Fruit fly (Drosophila melanogaster) whole organism, embryonic: Measurements from ENCODE around the gene tral.
A peak's percentile ranks its signal among the peaks of the same experiment; 100 is the strongest.

Experiments
- Blimp-1 ChIP-seq: fragments of 200-800 bp; sonication (Bioruptor generic); optimal IDR thresholded peaks from 3 replicates; lab custom pipeline; 2018; ENCODE audit warnings: missing biosample characterization, missing genetic modification characterization, mild to moderate bottlenecking, moderate library complexity, missing genetic modification reagents
- CG10267 ChIP-seq: fragments of 200-800 bp; sonication (Bioruptor generic); optimal IDR thresholded peaks from 2 replicates; lab custom pipeline; 2018; ENCODE audit warnings: missing biosample characterization, mild to moderate bottlenecking, missing genetic modification characterization, moderate library complexity
- CG10366 ChIP-seq: fragments of 200-800 bp; sonication (Bioruptor generic); IDR thresholded peaks from 2 replicates; pipeline ENCODE4 v1.3.6; 2022; ENCODE audit warnings: missing biosample characterization, missing genetic modification characterization
- CG12299 ChIP-seq: fragments of 200-800 bp; sonication (Bioruptor generic); optimal IDR thresholded peaks from 2 replicates; lab custom pipeline; 2018; ENCODE audit warnings: missing biosample characterization, mild to moderate bottlenecking, missing genetic modification characterization
- CG17385 ChIP-seq: fragments of 200-800 bp; sonication (Bioruptor generic); optimal IDR thresholded peaks from 3 replicates; lab custom pipeline; 2018; ENCODE audit warnings: missing biosample characterization, mild to moderate bottlenecking, missing genetic modification characterization
- CG2202 ChIP-seq: fragments of 200-800 bp; sonication (Bioruptor generic); optimal IDR thresholded peaks from 2 replicates; lab custom pipeline; 2018; ENCODE audit warnings: missing biosample characterization, mild to moderate bottlenecking, missing genetic modification characterization
- CG4360 ChIP-seq: fragments of 200-800 bp; sonication (Bioruptor generic); IDR thresholded peaks from 2 replicates; pipeline ENCODE4 v1.3.6; 2022; ENCODE audit warnings: missing biosample characterization, missing genetic modification characterization
- CG4617 ChIP-seq: fragments of 200-800 bp; sonication (Bioruptor generic); optimal IDR thresholded peaks from 3 replicates; lab custom pipeline; 2016; ENCODE audit warnings: missing biosample characterization, missing genetic modification characterization, borderline replicate concordance
- CG6175 ChIP-seq: fragments of 200-800 bp; sonication (Bioruptor generic); IDR thresholded peaks from 3 replicates; pipeline ENCODE4 v1.3.6; 2022; ENCODE audit warnings: missing biosample characterization, missing genetic modification characterization
- CG9437 ChIP-seq: fragments of 200-800 bp; sonication (Bioruptor generic); optimal IDR thresholded peaks from 2 replicates; lab custom pipeline; 2018; ENCODE audit warnings: missing biosample characterization, mild to moderate bottlenecking, missing genetic modification characterization
- CG9797 ChIP-seq: fragments of 200-800 bp; sonication (Bioruptor generic); optimal IDR thresholded peaks from 3 replicates; lab custom pipeline; 2018; ENCODE audit warnings: missing biosample characterization, mild to moderate bottlenecking, missing genetic modification characterization
- Dfd ChIP-seq, 2 experiments: fragments of >200 bp; optimal IDR thresholded peaks; 2 replicates each; lab custom pipeline; 2017; ENCODE audit warnings: missing biosample characterization in 2 of 2, missing genetic modification characterization in 2 of 2
- Eip74EF ChIP-seq, 2 experiments: fragments of 200-800 bp in 1 of 2; fragments of >200 bp in 1 of 2; sonication (Bioruptor generic) in 1 of 2; optimal IDR thresholded peaks; 2 replicates each; lab custom pipeline; 2017 to 2019; ENCODE audit warnings: missing biosample characterization in 2 of 2, missing genetic modification characterization in 2 of 2, mild to moderate bottlenecking in 1 of 2, moderate library complexity in 1 of 2
- Fer1 ChIP-seq: fragments of 200-800 bp; sonication (Bioruptor generic); optimal IDR thresholded peaks from 2 replicates; lab custom pipeline; 2017; ENCODE audit warnings: missing biosample characterization, mild to moderate bottlenecking, missing genetic modification characterization
- HHEX ChIP-seq: fragments of 200-800 bp; sonication (Bioruptor generic); optimal IDR thresholded peaks from 3 replicates; lab custom pipeline; 2017; ENCODE audit warnings: missing biosample characterization, mild to moderate bottlenecking, missing genetic modification characterization, missing genetic modification reagents
- Hr3 ChIP-seq: fragments of 200-800 bp; sonication (Bioruptor generic); optimal IDR thresholded peaks from 3 replicates; lab custom pipeline; 2016; ENCODE audit warnings: missing biosample characterization, missing genetic modification characterization
- Mes4 ChIP-seq: fragments of 200-800 bp; sonication (Bioruptor generic); optimal IDR thresholded peaks from 2 replicates; lab custom pipeline; 2016; ENCODE audit warnings: missing biosample characterization, missing genetic modification characterization
- NfI ChIP-seq: fragments of 200-800 bp; sonication (Bioruptor generic); optimal IDR thresholded peaks from 3 replicates; lab custom pipeline; 2018; ENCODE audit warnings: missing biosample characterization, mild to moderate bottlenecking, missing genetic modification characterization, moderate library complexity
- Oli ChIP-seq: fragments of 200-800 bp; sonication (Bioruptor generic); optimal IDR thresholded peaks from 2 replicates; lab custom pipeline; 2018; ENCODE audit warnings: missing biosample characterization, mild to moderate bottlenecking, missing genetic modification characterization, moderate library complexity
- PHDP ChIP-seq: fragments of 200-800 bp; sonication (Bioruptor generic); optimal IDR thresholded peaks from 3 replicates; lab custom pipeline; 2018; ENCODE audit warnings: missing biosample characterization, mild to moderate bottlenecking, missing genetic modification characterization, moderate library complexity
- Sox102F ChIP-seq: fragments of 200-800 bp; sonication (Bioruptor generic); optimal IDR thresholded peaks from 2 replicates; lab custom pipeline; 2018; ENCODE audit warnings: missing biosample characterization, mild to moderate bottlenecking, missing genetic modification characterization, moderate library complexity
- Xbp1 ChIP-seq: fragments of 200-800 bp; sonication (Bioruptor generic); optimal IDR thresholded peaks from 3 replicates; lab custom pipeline; 2016; ENCODE audit warnings: missing biosample characterization, mild to moderate bottlenecking, missing genetic modification characterization
- amos ChIP-seq: fragments of 200-800 bp; sonication (Bioruptor generic); IDR thresholded peaks from 2 replicates; pipeline ENCODE4 v1.3.6; 2022; ENCODE audit warnings: missing biosample characterization, missing genetic modification characterization; ENCODE audit not compliant: partially characterized antibody
- az2 ChIP-seq: fragments of 200-800 bp; sonication (Bioruptor generic); optimal IDR thresholded peaks from 3 replicates; lab custom pipeline; 2016; ENCODE audit warnings: missing biosample characterization, missing genetic modification characterization
- chinmo ChIP-seq: fragments of 200-800 bp; sonication (Bioruptor generic); IDR thresholded peaks from 4 replicates; pipeline ENCODE4 v1.3.6; 2022; ENCODE audit warnings: missing biosample characterization, missing genetic modification characterization; ENCODE audit not compliant: partially characterized antibody
- ci ChIP-seq: fragments of 200-800 bp; sonication (Bioruptor generic); IDR thresholded peaks from 3 replicates; pipeline ENCODE4 v1.3.6; 2022; ENCODE audit warnings: missing biosample characterization, missing genetic modification characterization
- dm ChIP-seq: fragments of 200-800 bp; sonication (Bioruptor generic); optimal IDR thresholded peaks from 3 replicates; lab custom pipeline; 2016; ENCODE audit warnings: missing biosample characterization, missing genetic modification characterization
- dpn ChIP-seq, 2 experiments: fragments of 200-800 bp; sonication (Bioruptor generic); optimal IDR thresholded peaks; 3 replicates each; lab custom pipeline; 2016; ENCODE audit warnings: missing biosample characterization in 2 of 2, missing genetic modification characterization in 2 of 2
- esg ChIP-seq: fragments of 200-800 bp; sonication (Bioruptor generic); conservative IDR thresholded peaks from 2 replicates; pipeline ENCODE4 v1.3.6; 2022; ENCODE audit warnings: missing biosample characterization, missing genetic modification characterization
- fd96Cb ChIP-seq: fragments of 200-800 bp; sonication (Bioruptor generic); optimal IDR thresholded peaks from 2 replicates; lab custom pipeline; 2018; ENCODE audit warnings: missing biosample characterization, mild to moderate bottlenecking, missing genetic modification characterization, moderate library complexity
- ftz-f1 ChIP-seq: fragments of 200-800 bp; sonication (Bioruptor generic); optimal IDR thresholded peaks from 2 replicates; lab custom pipeline; 2016; ENCODE audit warnings: missing biosample characterization, missing genetic modification characterization
- inv ChIP-seq: fragments of 200-800 bp; sonication (Bioruptor generic); IDR thresholded peaks from 2 replicates; pipeline ENCODE4 v1.3.6; 2022; ENCODE audit warnings: missing biosample characterization, missing genetic modification characterization; ENCODE audit not compliant: partially characterized antibody
- jumu ChIP-seq: fragments of 200-800 bp; sonication (Bioruptor generic); optimal IDR thresholded peaks from 3 replicates; lab custom pipeline; 2016; ENCODE audit warnings: missing biosample characterization, missing genetic modification characterization
- lab ChIP-seq: fragments of 200-800 bp; sonication (Bioruptor generic); optimal IDR thresholded peaks from 3 replicates; lab custom pipeline; 2017; ENCODE audit warnings: missing biosample characterization, missing genetic modification characterization, mild to moderate bottlenecking, moderate library complexity, missing genetic modification reagents
- lmd ChIP-seq: fragments of 200-800 bp; sonication (Bioruptor generic); IDR thresholded peaks from 2 replicates; pipeline ENCODE4 v1.3.6; 2022; ENCODE audit warnings: missing biosample characterization, missing genetic modification characterization
- pnt ChIP-seq: fragments of 200-800 bp; sonication (Bioruptor generic); optimal IDR thresholded peaks from 3 replicates; lab custom pipeline; 2016; ENCODE audit warnings: missing biosample characterization, missing genetic modification characterization
- scrt ChIP-seq: fragments of 200-800 bp; sonication (Bioruptor generic); optimal IDR thresholded peaks from 2 replicates; lab custom pipeline; 2018; ENCODE audit warnings: missing biosample characterization, mild to moderate bottlenecking, missing genetic modification characterization, moderate library complexity
- sd ChIP-seq: fragments of 200-800 bp; sonication (Bioruptor generic); optimal IDR thresholded peaks from 3 replicates; lab custom pipeline; 2018; ENCODE audit warnings: missing biosample characterization, mild to moderate bottlenecking, missing genetic modification characterization, moderate library complexity
- slbo ChIP-seq: fragments of 200-800 bp; sonication (Bioruptor generic); IDR thresholded peaks from 2 replicates; pipeline ENCODE4 v1.3.6; 2022; ENCODE audit warnings: missing biosample characterization, missing genetic modification characterization
- sqz ChIP-seq: fragments of 200-800 bp; sonication (Bioruptor generic); optimal IDR thresholded peaks from 3 replicates; lab custom pipeline; 2018; ENCODE audit warnings: missing biosample characterization, mild to moderate bottlenecking, missing genetic modification characterization
- sr ChIP-seq: fragments of 200-800 bp; sonication (Bioruptor generic); IDR thresholded peaks from 3 replicates; pipeline ENCODE4 v1.3.6; 2022; ENCODE audit warnings: missing biosample characterization, missing genetic modification characterization
- ssp ChIP-seq: fragments of 200-800 bp; sonication (Bioruptor generic); IDR thresholded peaks from 2 replicates; pipeline ENCODE4 v1.3.6; 2022; ENCODE audit warnings: missing biosample characterization, missing genetic modification characterization
- tgo ChIP-seq: fragments of 200-800 bp; sonication (Bioruptor generic); IDR thresholded peaks from 3 replicates; pipeline ENCODE4 v1.3.6; 2022; ENCODE audit warnings: missing biosample characterization, missing genetic modification characterization
- tio ChIP-seq: fragments of 200-800 bp; sonication (Bioruptor generic); optimal IDR thresholded peaks from 2 replicates; lab custom pipeline; 2017; ENCODE audit warnings: missing biosample characterization, missing genetic modification characterization, inconsistent platforms
- ttk ChIP-seq: fragments of 200-800 bp; sonication (Bioruptor generic); IDR thresholded peaks from 2 replicates; pipeline ENCODE4 v2.1.2; 2022; ENCODE audit warnings: missing biosample characterization, missing genetic modification characterization
- usp ChIP-seq: fragments of >200 bp; optimal IDR thresholded peaks from 2 replicates; lab custom pipeline; 2017; ENCODE audit warnings: missing biosample characterization, missing genetic modification characterization
- vvl ChIP-seq: fragments of 200-800 bp; sonication (Bioruptor generic); IDR thresholded peaks from 2 replicates; pipeline ENCODE4 v1.3.6; 2022; ENCODE audit warnings: missing biosample characterization, missing genetic modification characterization
- z ChIP-seq: fragments of 200-800 bp; sonication (Bioruptor generic); IDR thresholded peaks from 3 replicates; pipeline ENCODE4 v1.3.6; 2022; ENCODE audit warnings: missing biosample characterization, missing genetic modification characterization

The tral gene

dm6 chr3L:12490418-12491035 is 24.3 kb upstream of the tral start, which contains the start of gene CG10660 (continued):
- TF ChIP-seq Blimp-1 (GFP tag; lab: Kevin White, UChicago) (peak; percentile 90), CG9437 (peak; percentile 77), sd (tag; lab: Kevin White, UChicago) (peak; percentile 23), usp (GFP tag; lab: Kevin White, UChicago) (no peak), chinmo (GFP tag; lab: Robert Waterston, UW) (no peak), tio (GFP tag; lab: Kevin White, UChicago) (peak; percentile 70), ttk (GFP tag; lab: Robert Waterston, UW) (peak; percentile 80), Sox102F (GFP tag; lab: Kevin White, UChicago) (peak; percentile 93), dm (GFP tag; lab: Kevin White, UChicago) (peak; percentile 56), lab (GFP tag; lab: Kevin White, UChicago) (peak; percentile 91), jumu (GFP tag; lab: Kevin White, UChicago) (peak; percentile 42), Dfd (GFP tag; optimal IDR thresholded peaks at IDR 0.05; lab: Kevin White, UChicago) (no peak), CG4617 (GFP tag; lab: Kevin White, UChicago) (peak; percentile 20), CG4360 (0 out of 2 replicates have a peak, but pooled peaks have one; percentile 42)

DNA sequence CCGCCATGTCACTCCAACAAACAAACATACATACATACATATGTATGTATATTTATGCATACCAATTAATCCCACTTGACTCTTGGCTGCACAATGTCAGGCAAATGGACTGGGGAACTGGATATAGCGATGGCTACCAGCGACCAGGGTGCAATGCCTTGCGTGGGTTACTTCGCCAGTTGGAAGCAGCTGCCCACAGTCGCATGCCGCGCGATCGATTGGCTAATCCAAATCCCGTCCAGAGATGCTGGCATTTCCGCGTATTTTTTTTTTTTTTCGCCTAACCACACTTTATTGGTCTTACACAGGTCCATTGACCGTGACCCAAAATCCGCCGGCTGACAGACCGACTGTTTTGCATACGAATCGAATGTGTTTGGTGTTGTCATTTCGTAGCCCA is 20.6 kb upstream of the tral start:
- no peak for TF ChIP-seq esg
- no peak for TF ChIP-seq ci
- TF ChIP-seq lmd (GFP tag; lab: Robert Waterston, UW) = no peak
- TF ChIP-seq CG12299 (tag; lab: Kevin White, UChicago) = no peak
- TF ChIP-seq ssp = no peak
- no peak for TF ChIP-seq Mes4 (GFP tag; lab: Kevin White, UChicago)
- TF ChIP-seq fd96Cb = no peak
- TF ChIP-seq vvl = peak; percentile 27; the same call in 1 of the 2 replicates
- TF ChIP-seq Eip74EF (GFP tag; optimal IDR thresholded peaks at IDR 0.05; lab: Kevin White, UChicago) = peak in 1 of 2 experiments; percentile 85
- peak; percentile 32 for TF ChIP-seq ftz-f1 (GFP tag; lab: Kevin White, UChicago)
- no peak for TF ChIP-seq slbo
- TF ChIP-seq sr (GFP tag; lab: Robert Waterston, UW) = peak; percentile 58; the same call in 1 of the 3 replicates
- no peak for TF ChIP-seq pnt (GFP tag; lab: Kevin White, UChicago)
- TF ChIP-seq CG6175 (GFP tag; lab: Robert Waterston, UW) = no peak
- TF ChIP-seq NfI = no peak
- no peak for TF ChIP-seq CG2202 (tag; lab: Kevin White, UChicago)
- peak; percentile 28 for TF ChIP-seq sqz
- TF ChIP-seq inv (GFP tag; lab: Robert Waterston, UW) = no peak

- TF ChIP-seq Oli (peak; percentile 43), amos (GFP tag; lab: Robert Waterston, UW) (no peak), Hr3 (no peak), CG9797 (no peak), CG10267 (tag; lab: Kevin White, UChicago) (peak; percentile 36), CG17385 (GFP tag; lab: Kevin White, UChicago) (peak; percentile 55), esg (0 out of 2 replicates have a peak, but pooled peaks have one; percentile 19), Xbp1 (peak; percentile 36), HHEX (GFP tag; lab: Kevin White, UChicago) (peak; percentile 8), Blimp-1 (GFP tag; lab: Kevin White, UChicago) (peak; percentile 44), scrt (GFP tag; lab: Kevin White, UChicago) (no peak), az2 (GFP tag; lab: Kevin White, UChicago) (peak; percentile 35), dpn (GFP tag; optimal IDR thresholded peaks at IDR 0.05; lab: Kevin White, UChicago) (peak in 1 of 2 experiments; percentile 3), PHDP (peak; percentile 46), CG10366 (GFP tag; lab: Robert Waterston, UW) (no peak), tgo (GFP tag; lab: Robert Waterston, UW) (peak; percentile 21; the same call in 1 of the 3 replicates), Fer1 (GFP tag; lab: Kevin White, UChicago) (peak; percentile 35), fd96Cb (peak; percentile 36), z (GFP tag; lab: Robert Waterston, UW) (peak; percentile 90)
Observed at dm6 chr3L:12495312-12495725, 19.5 kb upstream of the tral start.
